Fruit fly (Drosophila melanogaster) whole organism, embryonic: ENCODE measurements around the gene tup.
A peak's percentile ranks its signal among the peaks of the same experiment; 100 is the strongest.

Experiments
- Adf1 ChIP-seq: fragments of 200-800 bp; sonication (Bioruptor generic); IDR thresholded peaks from 2 replicates; pipeline ENCODE4 v1.3.6; 2022; ENCODE audit warnings: missing biosample characterization, missing genetic modification characterization
- Asciz ChIP-seq: fragments of 200-800 bp; sonication (Bioruptor generic); optimal IDR thresholded peaks from 2 replicates; lab custom pipeline; 2017; ENCODE audit warnings: missing biosample characterization, mild to moderate bottlenecking, missing genetic modification characterization, missing genetic modification reagents
- C15 ChIP-seq: fragments of 200-800 bp; sonication (Bioruptor generic); IDR thresholded peaks from 3 replicates; pipeline ENCODE4 v1.3.6; 2022; ENCODE audit warnings: missing biosample characterization, missing genetic modification characterization
- CG10654 ChIP-seq: fragments of 200-800 bp; sonication (Bioruptor generic); optimal IDR thresholded peaks from 2 replicates; lab custom pipeline; 2016; ENCODE audit warnings: missing biosample characterization, missing genetic modification characterization
- CG13296 ChIP-seq: fragments of 200-800 bp; sonication (Bioruptor generic); optimal IDR thresholded peaks from 3 replicates; lab custom pipeline; 2018; ENCODE audit warnings: missing biosample characterization, mild to moderate bottlenecking, missing genetic modification characterization
- CG13424 ChIP-seq: fragments of 200-800 bp; sonication (Bioruptor generic); optimal IDR thresholded peaks from 2 replicates; lab custom pipeline; 2019; ENCODE audit warnings: missing biosample characterization, mild to moderate bottlenecking, missing genetic modification characterization, moderate library complexity
- CG15601 ChIP-seq: fragments of 200-800 bp; sonication (Bioruptor generic); optimal IDR thresholded peaks from 3 replicates; lab custom pipeline; 2019; ENCODE audit warnings: missing biosample characterization, mild to moderate bottlenecking, missing genetic modification characterization, moderate library complexity
- CG1602 ChIP-seq: fragments of 200-800 bp; sonication (Bioruptor generic); optimal IDR thresholded peaks from 3 replicates; lab custom pipeline; 2016; ENCODE audit warnings: missing biosample characterization, missing genetic modification characterization
- CG16779 ChIP-seq: fragments of 200-800 bp; sonication (Bioruptor generic); IDR thresholded peaks from 2 replicates; pipeline ENCODE4 v1.3.6; 2022; ENCODE audit warnings: missing biosample characterization, missing genetic modification characterization
- CG17385 ChIP-seq: fragments of 200-800 bp; sonication (Bioruptor generic); optimal IDR thresholded peaks from 3 replicates; lab custom pipeline; 2018; ENCODE audit warnings: missing biosample characterization, mild to moderate bottlenecking, missing genetic modification characterization
- CG1792 ChIP-seq: fragments of 200-800 bp; sonication (Bioruptor generic); optimal IDR thresholded peaks from 2 replicates; lab custom pipeline; 2016; ENCODE audit warnings: missing biosample characterization, missing genetic modification characterization
- CG3065 ChIP-seq: fragments of 200-800 bp; sonication (Bioruptor generic); optimal IDR thresholded peaks from 2 replicates; lab custom pipeline; 2016; ENCODE audit warnings: missing biosample characterization, missing genetic modification characterization
- CG4360 ChIP-seq: fragments of 200-800 bp; sonication (Bioruptor generic); IDR thresholded peaks from 2 replicates; pipeline ENCODE4 v1.3.6; 2022; ENCODE audit warnings: missing biosample characterization, missing genetic modification characterization
- CG4404 ChIP-seq: fragments of 200-800 bp; sonication (Bioruptor generic); IDR thresholded peaks from 2 replicates; pipeline ENCODE4 v1.3.6; 2022; ENCODE audit warnings: missing biosample characterization, missing genetic modification characterization
- CG4707 ChIP-seq: fragments of 200-800 bp; sonication (Bioruptor generic); optimal IDR thresholded peaks from 2 replicates; lab custom pipeline; 2018; ENCODE audit warnings: missing biosample characterization, mild to moderate bottlenecking, missing genetic modification characterization, moderate library complexity
- CG6813 ChIP-seq: fragments of 200-800 bp; sonication (Bioruptor generic); optimal IDR thresholded peaks from 2 replicates; lab custom pipeline; 2017; ENCODE audit warnings: missing biosample characterization, missing genetic modification characterization, mild to moderate bottlenecking, moderate library complexity, missing genetic modification reagents
- CG8359 ChIP-seq: fragments of 200-800 bp; sonication (Bioruptor generic); optimal IDR thresholded peaks from 2 replicates; lab custom pipeline; 2017; ENCODE audit warnings: missing biosample characterization, mild to moderate bottlenecking, missing genetic modification characterization, borderline replicate concordance
- CG9437 ChIP-seq: fragments of 200-800 bp; sonication (Bioruptor generic); optimal IDR thresholded peaks from 2 replicates; lab custom pipeline; 2018; ENCODE audit warnings: missing biosample characterization, mild to moderate bottlenecking, missing genetic modification characterization
- CG9817 ChIP-seq: fragments of 200-800 bp; sonication (Bioruptor generic); optimal IDR thresholded peaks from 2 replicates; lab custom pipeline; 2018; ENCODE audit warnings: missing biosample characterization, mild to moderate bottlenecking, missing genetic modification characterization, moderate library complexity
- Chrac-16 ChIP-seq: fragments of 200-800 bp; sonication (Bioruptor generic); optimal IDR thresholded peaks from 3 replicates; lab custom pipeline; 2016; ENCODE audit warnings: missing biosample characterization, missing genetic modification characterization
- Dp ChIP-seq: fragments of 200-800 bp; sonication (Bioruptor generic); optimal IDR thresholded peaks from 2 replicates; lab custom pipeline; 2018; ENCODE audit warnings: missing biosample characterization, mild to moderate bottlenecking, missing genetic modification characterization, moderate library complexity
- Dref ChIP-seq: fragments of 200-800 bp; sonication (Bioruptor generic); IDR thresholded peaks from 2 replicates; pipeline ENCODE4 v1.3.6; 2022; ENCODE audit warnings: missing biosample characterization, missing genetic modification characterization
- Drgx ChIP-seq: fragments of 200-800 bp; sonication (Bioruptor generic); IDR thresholded peaks from 2 replicates; pipeline ENCODE4 v1.3.6; 2022; ENCODE audit warnings: missing biosample characterization, missing genetic modification characterization
- ERR ChIP-seq: fragments of 200-800 bp; sonication (Bioruptor generic); optimal IDR thresholded peaks from 2 replicates; lab custom pipeline; 2016; ENCODE audit warnings: missing biosample characterization, missing genetic modification characterization
- HmgD ChIP-seq: fragments of 200-800 bp; sonication (Bioruptor generic); optimal IDR thresholded peaks from 3 replicates; lab custom pipeline; 2016; ENCODE audit warnings: missing biosample characterization, missing genetic modification characterization
- Pdp1 ChIP-seq, 2 experiments: fragments of 200-800 bp; sonication (Bioruptor generic); optimal IDR thresholded peaks; 3 replicates each; lab custom pipeline; 2016; ENCODE audit warnings: missing biosample characterization in 2 of 2, missing genetic modification characterization in 2 of 2, mild to moderate bottlenecking in 1 of 2, moderate library complexity in 1 of 2
- Ptx1 ChIP-seq: fragments of 200-800 bp; sonication (Bioruptor generic); IDR thresholded peaks from 2 replicates; pipeline ENCODE4 v1.3.6; 2022; ENCODE audit warnings: missing biosample characterization, missing genetic modification characterization
- Taf1 ChIP-seq: fragments of 200-800 bp; sonication (Bioruptor generic); IDR thresholded peaks from 2 replicates; pipeline ENCODE4 v1.3.6; 2022; ENCODE audit warnings: missing biosample characterization, missing genetic modification characterization
- abd-A ChIP-seq: fragments of 200-800 bp; sonication (Bioruptor generic); optimal IDR thresholded peaks from 3 replicates; lab custom pipeline; 2019; ENCODE audit warnings: missing biosample characterization, mild to moderate bottlenecking, missing genetic modification characterization, moderate library complexity
- az2 ChIP-seq: fragments of 200-800 bp; sonication (Bioruptor generic); optimal IDR thresholded peaks from 3 replicates; lab custom pipeline; 2016; ENCODE audit warnings: missing biosample characterization, missing genetic modification characterization
- bcd ChIP-seq: fragments of 200-800 bp; sonication (Bioruptor generic); optimal IDR thresholded peaks from 2 replicates; lab custom pipeline; 2017; ENCODE audit warnings: missing biosample characterization, mild to moderate bottlenecking, missing genetic modification characterization
- br ChIP-seq: fragments of >200 bp; optimal IDR thresholded peaks from 2 replicates; lab custom pipeline; 2017
- chn ChIP-seq: fragments of 200-800 bp; sonication (Bioruptor generic); optimal IDR thresholded peaks from 2 replicates; lab custom pipeline; 2016; ENCODE audit warnings: missing biosample characterization, missing genetic modification characterization
- corto ChIP-seq: fragments of 200-800 bp; sonication (Bioruptor generic); optimal IDR thresholded peaks from 2 replicates; lab custom pipeline; 2016; ENCODE audit warnings: missing biosample characterization, mild to moderate bottlenecking, missing genetic modification characterization, moderate library complexity
- crp ChIP-seq, 2 experiments: fragments of 200-800 bp; sonication (Bioruptor generic); optimal IDR thresholded peaks; 2 replicates in 1 of 2; 3 replicates in 1 of 2; lab custom pipeline; 2017; ENCODE audit warnings: missing biosample characterization in 2 of 2, missing genetic modification characterization in 2 of 2, mild to moderate bottlenecking in 1 of 2, moderate library complexity in 1 of 2
- fd3F ChIP-seq: fragments of 200-800 bp; sonication (Bioruptor generic); optimal IDR thresholded peaks from 2 replicates; lab custom pipeline; 2018; ENCODE audit warnings: missing biosample characterization, mild to moderate bottlenecking, missing genetic modification characterization, moderate library complexity
- gce ChIP-seq: fragments of 200-800 bp; sonication (Bioruptor generic); IDR thresholded peaks from 3 replicates; pipeline ENCODE4 v1.3.6; 2022; ENCODE audit warnings: missing biosample characterization, missing genetic modification characterization
- gt ChIP-seq: fragments of 200-800 bp; sonication (Bioruptor generic); IDR thresholded peaks from 2 replicates; pipeline ENCODE4 v1.3.6; 2022; ENCODE audit warnings: missing biosample characterization, missing genetic modification characterization
- hth ChIP-seq: fragments of >200 bp; optimal IDR thresholded peaks from 2 replicates; lab custom pipeline; 2017; ENCODE audit warnings: inconsistent platforms
- knrl ChIP-seq: fragments of 200-800 bp; sonication (Bioruptor generic); IDR thresholded peaks from 3 replicates; pipeline ENCODE4 v1.3.6; 2022; ENCODE audit warnings: missing biosample characterization, missing genetic modification characterization; ENCODE audit not compliant: partially characterized antibody
- lov ChIP-seq, 2 experiments: fragments of 200-800 bp in 1 of 2; fragments of >200 bp in 1 of 2; sonication (Bioruptor generic) in 1 of 2; IDR thresholded peaks in 1 of 2; optimal IDR thresholded peaks in 1 of 2; 2 replicates in 1 of 2; 3 replicates in 1 of 2; pipeline versions ENCODE4 v1.3.6 to Lab custom; 2017 to 2022; ENCODE audit warnings: missing biosample characterization in 1 of 2, missing genetic modification characterization in 1 of 2
- pho ChIP-seq: fragments of 200-800 bp; sonication (Bioruptor generic); optimal IDR thresholded peaks from 2 replicates; lab custom pipeline; 2016; ENCODE audit warnings: missing biosample characterization, missing genetic modification characterization
- pum ChIP-seq: fragments of 200-800 bp; sonication (Bioruptor generic); optimal IDR thresholded peaks from 2 replicates; lab custom pipeline; 2016; ENCODE audit warnings: missing biosample characterization, missing genetic modification characterization
- slp2 ChIP-seq: fragments of 200-800 bp; sonication (Bioruptor generic); optimal IDR thresholded peaks from 2 replicates; lab custom pipeline; 2016; ENCODE audit warnings: missing biosample characterization, missing genetic modification characterization
- sna ChIP-seq: fragments of 200-800 bp; sonication (Bioruptor generic); IDR thresholded peaks from 2 replicates; pipeline ENCODE4 v1.3.6; 2022; ENCODE audit warnings: missing biosample characterization, missing genetic modification characterization; ENCODE audit not compliant: partially characterized antibody
- tll ChIP-seq, 2 experiments: fragments of 200-800 bp in 1 of 2; fragments of >200 bp in 1 of 2; sonication (Bioruptor generic) in 1 of 2; optimal IDR thresholded peaks; 2 replicates each; lab custom pipeline; 2017 to 2019; ENCODE audit warnings: missing biosample characterization in 2 of 2, missing genetic modification characterization in 2 of 2, mild to moderate bottlenecking in 1 of 2, moderate library complexity in 1 of 2
- tx ChIP-seq: fragments of 200-800 bp; sonication (Bioruptor generic); optimal IDR thresholded peaks from 2 replicates; lab custom pipeline; 2016; ENCODE audit warnings: missing biosample characterization, missing genetic modification characterization
- usp ChIP-seq: fragments of >200 bp; optimal IDR thresholded peaks from 2 replicates; lab custom pipeline; 2017; ENCODE audit warnings: missing biosample characterization, missing genetic modification characterization

The tup gene

DNA sequence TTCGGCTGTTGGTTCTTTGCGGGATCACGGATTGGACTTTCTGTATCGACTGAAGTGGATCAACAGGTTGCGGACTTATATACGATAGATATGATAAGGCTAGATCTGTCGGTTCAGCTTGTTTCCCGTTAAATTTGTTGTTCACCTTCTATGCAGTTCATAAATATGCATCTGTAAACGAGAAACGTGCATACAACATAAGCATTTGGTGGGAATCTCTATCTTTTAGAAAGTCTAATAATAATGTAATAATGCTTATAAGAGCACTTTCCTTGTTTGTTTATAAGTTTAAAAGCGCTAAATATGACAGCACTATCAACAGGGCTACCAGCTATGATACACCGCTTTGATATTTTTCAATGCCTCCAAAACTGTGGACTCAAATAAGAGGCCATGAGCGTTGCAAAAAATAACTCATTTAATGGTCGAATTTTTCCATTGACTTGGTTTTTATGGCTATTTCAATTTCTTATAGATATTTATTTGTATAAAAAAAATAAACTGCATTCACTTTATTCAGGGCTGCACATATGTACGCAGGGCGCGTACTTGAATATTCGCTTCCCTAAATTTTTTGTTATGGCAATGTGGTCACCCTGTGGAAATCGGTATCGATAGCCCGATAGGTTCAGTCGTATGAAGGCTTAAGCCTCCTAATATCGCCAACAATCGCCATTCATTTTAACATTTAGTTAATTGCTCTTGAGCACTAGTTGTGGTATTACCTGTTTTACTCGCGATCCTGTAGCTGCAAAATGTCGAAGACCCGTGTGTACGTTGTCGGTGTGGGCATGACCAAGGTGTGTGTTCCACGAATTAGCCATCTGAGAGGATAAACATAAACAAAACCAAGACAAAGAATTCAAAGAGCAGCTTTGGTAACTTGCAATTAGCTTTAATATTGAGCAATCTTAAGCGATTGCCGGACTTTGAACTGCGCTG lies 50.2 kb downstream of the tup start, which contains the start of the genes CG17597 and ScpX (continued):
- TF ChIP-seq CG1602 = peak; percentile 65
- TF ChIP-seq Chrac-16 (GFP tag; lab: Kevin White, UChicago) = peak; percentile 60
- no peak for TF ChIP-seq ERR
- peak; percentile 76 for TF ChIP-seq knrl (GFP tag; lab: Robert Waterston, UW)
- no peak for TF ChIP-seq Taf1
- peak; percentile 35; the same call in 1 of the 2 replicates for TF ChIP-seq CG4404 (GFP tag; lab: Robert Waterston, UW)
- TF ChIP-seq HmgD (GFP tag; lab: Kevin White, UChicago) = peak; percentile 21
- TF ChIP-seq sna (GFP tag; lab: Robert Waterston, UW) = 0 out of 2 replicates have a peak, but pooled peaks have one; percentile 77
- peak; percentile 53 for TF ChIP-seq CG10654 (GFP tag; lab: Kevin White, UChicago)
- peak; percentile 56 for TF ChIP-seq CG9437 (GFP tag; lab: Kevin White, UChicago)
- TF ChIP-seq bcd (GFP tag; lab: Kevin White, UChicago) = peak; percentile 77
- no peak for TF ChIP-seq CG8359 (GFP tag; lab: Kevin White, UChicago)
- peak; percentile 36 for TF ChIP-seq pho (GFP tag; lab: Kevin White, UChicago)
- TF ChIP-seq CG13296 (GFP tag; lab: Kevin White, UChicago) = peak; percentile 25
- peak; percentile 47 for TF ChIP-seq CG1792 (GFP tag; lab: Kevin White, UChicago)
- no peak for TF ChIP-seq lov (optimal IDR thresholded peaks at IDR 0.05; lab: Kevin White, UChicago)
- TF ChIP-seq lov (GFP tag; IDR thresholded peaks at IDR 0.05; lab: Robert Waterston, UW) = no peak
- peak; percentile 50 to 74 for TF ChIP-seq Pdp1 (GFP tag; optimal IDR thresholded peaks at IDR 0.05; lab: Kevin White, UChicago)
- peak; percentile 52 for TF ChIP-seq CG3065 (GFP tag; lab: Kevin White, UChicago)
- no peak for TF ChIP-seq CG4707 (GFP tag; lab: Kevin White, UChicago)
- TF ChIP-seq tll (GFP tag; optimal IDR thresholded peaks at IDR 0.05; lab: Kevin White, UChicago) = peak; percentile 9 to 65
- TF ChIP-seq CG4360 = no peak
- peak; percentile 59 for TF ChIP-seq pum
- TF ChIP-seq CG6813 = no peak
- peak; percentile 93 for TF ChIP-seq Dref (GFP tag; lab: Robert Waterston, UW)
- TF ChIP-seq gce (GFP tag; lab: Robert Waterston, UW) = no peak; the same call in 2 of the 3 replicates
- TF ChIP-seq az2 (GFP tag; lab: Kevin White, UChicago) = peak; percentile 63
- TF ChIP-seq slp2 = peak; percentile 20
- TF ChIP-seq CG15601 (tag; lab: Kevin White, UChicago) = peak; percentile 46
- peak; percentile 47 for TF ChIP-seq Asciz (GFP tag; lab: Kevin White, UChicago)
- TF ChIP-seq corto = no peak
- TF ChIP-seq gt (GFP tag; lab: Robert Waterston, UW) = no peak
- TF ChIP-seq hth = no peak
- no peak for TF ChIP-seq Drgx
- TF ChIP-seq CG17385 (GFP tag; lab: Kevin White, UChicago) = peak; percentile 52
- peak; percentile 72 for TF ChIP-seq chn (GFP tag; lab: Kevin White, UChicago)
- TF ChIP-seq Ptx1 (GFP tag; lab: Robert Waterston, UW) = peak; percentile 71
- TF ChIP-seq Adf1 (GFP tag; lab: Robert Waterston, UW) = peak; percentile 31; the same call in 1 of the 2 replicates
- peak; percentile 76 for TF ChIP-seq CG9817
- peak; percentile 34 for TF ChIP-seq fd3F
- TF ChIP-seq abd-A (tag; lab: Kevin White, UChicago) = no peak
- no peak for TF ChIP-seq crp (GFP tag; optimal IDR thresholded peaks at IDR 0.05; lab: Kevin White, UChicago)
- no peak for TF ChIP-seq usp (GFP tag; lab: Kevin White, UChicago)
- TF ChIP-seq CG13424 (tag; lab: Kevin White, UChicago) = peak; percentile 67
- TF ChIP-seq br (lab: Kevin White, UChicago) = no peak
- TF ChIP-seq tx (GFP tag; lab: Kevin White, UChicago) = peak; percentile 32
- no peak for TF ChIP-seq CG16779 (GFP tag; lab: Robert Waterston, UW)
- TF ChIP-seq C15 = 0 out of 3 replicates have a peak, but pooled peaks have one; percentile 29
- peak; percentile 85 for TF ChIP-seq Dp (GFP tag; lab: Kevin White, UChicago)
